Fruit fly (Drosophila melanogaster): Measurements from ENCODE around the gene Pgant2.
A peak's percentile ranks its signal among the peaks of the same experiment; 100 is the strongest.

Gene Pgant2

dm6 chr2L:3356193-3356645, 70.3 kb downstream of the Pgant2 start (continued):
- TF ChIP-seq CG10631 (GFP tag; optimal IDR thresholded peaks at IDR 0.05) (no peak), acj6 (GFP tag; optimal IDR thresholded peaks at IDR 0.05) (peak; percentile 21), Eip93F (GFP tag; optimal IDR thresholded peaks at IDR 0.05) (no peak), Gug (GFP tag; IDR thresholded peaks at IDR 0.05) (no peak), CG6808 (GFP tag; optimal IDR thresholded peaks at IDR 0.05) (peak; percentile 91), Eip75B (GFP tag; optimal IDR thresholded peaks at IDR 0.05) (peak; percentile 61), fkh (GFP tag; optimal IDR thresholded peaks at IDR 0.05) (peak; percentile 68), Met (GFP tag; optimal IDR thresholded peaks at IDR 0.05) (no peak)

- no peak for TF ChIP-seq CG6808 (GFP tag; optimal IDR thresholded peaks at IDR 0.05)
- no peak for TF ChIP-seq Blimp-1 (GFP tag; optimal IDR thresholded peaks at IDR 0.05)
- no peak for TF ChIP-seq CG10631 (GFP tag; optimal IDR thresholded peaks at IDR 0.05)
- TF ChIP-seq spab (GFP tag; optimal IDR thresholded peaks at IDR 0.05): no peak
- TF ChIP-seq Sox102F (GFP tag; optimal IDR thresholded peaks at IDR 0.05): no peak
- no peak for TF ChIP-seq salr (GFP tag; optimal IDR thresholded peaks at IDR 0.05)
- TF ChIP-seq Eip75B (GFP tag; optimal IDR thresholded peaks at IDR 0.05): no peak
These were observed 70.7 kb downstream of the Pgant2 start for dm6 chr2L:3355791-3356190.

dm6 chr2L:3354642-3355380, 71.7 kb downstream of the Pgant2 start, which contains the start of gene E23:
TSS of gene E23 (minus strand) at chr2L:3354829.
- TF ChIP-seq eg (GFP tag; IDR thresholded peaks at IDR 0.05) (peak; percentile 98), CG7368 (GFP tag; optimal IDR thresholded peaks at IDR 0.05) (peak; percentile 97), ss (GFP tag; optimal IDR thresholded peaks at IDR 0.05) (peak; percentile 96 to 97), Hr39 (GFP tag; optimal IDR thresholded peaks at IDR 0.05) (peak; percentile 95), spab (GFP tag; optimal IDR thresholded peaks at IDR 0.05) (peak; percentile 97), Sox15 (GFP tag; optimal IDR thresholded peaks at IDR 0.05) (peak; percentile 96), CG11294 (GFP tag; IDR thresholded peaks at IDR 0.05) (peak; percentile 95), CG32006 (GFP tag; optimal IDR thresholded peaks at IDR 0.05) (peak; percentile 100), OdsH (GFP tag; optimal IDR thresholded peaks at IDR 0.05) (peak; percentile 99), Hr4 (GFP tag; optimal IDR thresholded peaks at IDR 0.05) (peak; percentile 98), CG3032 (tag; optimal IDR thresholded peaks at IDR 0.05) (peak; percentile 98), Met (GFP tag; optimal IDR thresholded peaks at IDR 0.05) (peak; percentile 98), CG31627 (GFP tag; optimal IDR thresholded peaks at IDR 0.05) (peak; percentile 97), CG8119 (GFP tag; IDR thresholded peaks at IDR 0.05) (peak; percentile 99), CG8319 (GFP tag; optimal IDR thresholded peaks at IDR 0.05) (peak; percentile 96), Smox (GFP tag; optimal IDR thresholded peaks at IDR 0.05) (peak; percentile 98), pdm3 (GFP tag; optimal IDR thresholded peaks at IDR 0.05) (peak; percentile 98), CG3919 (GFP tag; optimal IDR thresholded peaks at IDR 0.05) (peak; percentile 98), fkh (GFP tag; optimal IDR thresholded peaks at IDR 0.05) (peak; percentile 98), CG10631 (GFP tag; optimal IDR thresholded peaks at IDR 0.05) (peak; percentile 99), Sox102F (GFP tag; optimal IDR thresholded peaks at IDR 0.05) (peak; percentile 98), CG6163 (GFP tag; IDR thresholded peaks at IDR 0.05) (peak; percentile 98), Sox14 (GFP tag; optimal IDR thresholded peaks at IDR 0.05) (peak; percentile 98), net (GFP tag; optimal IDR thresholded peaks at IDR 0.05) (peak; percentile 99), cyc (GFP tag; optimal IDR thresholded peaks at IDR 0.05) (peak; percentile 96), Ets96B (tag; optimal IDR thresholded peaks at IDR 0.05) (peak; percentile 99), acj6 (GFP tag; optimal IDR thresholded peaks at IDR 0.05) (peak; percentile 99), CG16779 (tag; optimal IDR thresholded peaks at IDR 0.05) (peak; percentile 97), Ets21C (GFP tag; optimal IDR thresholded peaks at IDR 0.05) (peak; percentile 92), Lpt (GFP tag; optimal IDR thresholded peaks at IDR 0.05) (peak; percentile 98), CG8632 (GFP tag; optimal IDR thresholded peaks at IDR 0.05) (peak; percentile 99), fd59A (GFP tag; optimal IDR thresholded peaks at IDR 0.05) (peak; percentile 98), Eip78C (GFP tag) (peak; percentile 100), CG4318 (GFP tag; optimal IDR thresholded peaks at IDR 0.05) (peak; percentile 99), CG9139 (GFP tag; optimal IDR thresholded peaks at IDR 0.05) (peak; percentile 94), salr (GFP tag; optimal IDR thresholded peaks at IDR 0.05) (peak; percentile 93 to 99), CG6854 (GFP tag; optimal IDR thresholded peaks at IDR 0.05) (peak; percentile 97), Blimp-1 (GFP tag; optimal IDR thresholded peaks at IDR 0.05) (peak; percentile 90), Hr38 (GFP tag; optimal IDR thresholded peaks at IDR 0.05) (no peak), vri (GFP tag; optimal IDR thresholded peaks at IDR 0.05) (peak; percentile 93), CG6808 (GFP tag; optimal IDR thresholded peaks at IDR 0.05) (peak; percentile 95), Eip75B (GFP tag; optimal IDR thresholded peaks at IDR 0.05) (peak; percentile 98), Eip93F (GFP tag; optimal IDR thresholded peaks at IDR 0.05) (peak; percentile 97)
